Worm (Caenorhabditis elegans): ENCODE results near the gene set-2.

The set-2 gene

ce11 chrIII:4906365-4906764 lies 23.6 kb downstream of the set-2 start (continued):
- TF ChIP-seq elt-3 (tag; optimal IDR thresholded peaks at IDR 0.05) = peak in 1 of 3 experiments; percentile 40
- no peak for TF ChIP-seq nhr-11 (tag; optimal IDR thresholded peaks at IDR 0.05)
- TF ChIP-seq nfya-1 (tag; optimal IDR thresholded peaks at IDR 0.05; ENCODE audit: insufficient read depth) = no peak

- TF ChIP-seq nhr-77 (tag; optimal IDR thresholded peaks at IDR 0.05) = no peak
- no peak for TF ChIP-seq nhr-12 (tag; optimal IDR thresholded peaks at IDR 0.05)
- no peak for TF ChIP-seq unc-39 (tag; optimal IDR thresholded peaks at IDR 0.05)
- TF ChIP-seq ceh-82 (tag; optimal IDR thresholded peaks at IDR 0.05) = no peak
- TF ChIP-seq pha-4 (tag; optimal IDR thresholded peaks at IDR 0.05) = peak; percentile 14
- no peak for TF ChIP-seq ceh-9 (tag; optimal IDR thresholded peaks at IDR 0.05)
- TF ChIP-seq nfya-1 (tag; optimal IDR thresholded peaks at IDR 0.05; ENCODE audit: insufficient read depth) = peak; percentile 52
- no peak for TF ChIP-seq ZK546.5 (tag; optimal IDR thresholded peaks at IDR 0.05)
- TF ChIP-seq lin-15B (tag; optimal IDR thresholded peaks at IDR 0.05) = peak; percentile 42
- no peak for TF ChIP-seq ceh-28 (tag; optimal IDR thresholded peaks at IDR 0.05)
- TF ChIP-seq ama-1 (optimal IDR thresholded peaks at IDR 0.05) = no peak
- no peak for TF ChIP-seq tbx-2 (tag; optimal IDR thresholded peaks at IDR 0.05)
- no peak for TF ChIP-seq lin-39 (tag; optimal IDR thresholded peaks at IDR 0.05)
- no peak for TF ChIP-seq eor-1 (tag; optimal IDR thresholded peaks at IDR 0.05)
- no peak for TF ChIP-seq nhr-23 (tag; optimal IDR thresholded peaks at IDR 0.05)
- TF ChIP-seq nhr-237 (tag; optimal IDR thresholded peaks at IDR 0.05) = no peak
- no peak for TF ChIP-seq fos-1 (tag; optimal IDR thresholded peaks at IDR 0.05)
- TF ChIP-seq fkh-10 (GFP tag; optimal IDR thresholded peaks at IDR 0.05) = no peak
- no peak for TF ChIP-seq lsy-12 (tag; optimal IDR thresholded peaks at IDR 0.05)
These were observed 24.6 kb downstream of the set-2 start, which contains the start of gene F26F4.8 for ce11 chrIII:4905405-4905804. Gene F26F4.8, minus strand, starts transcription at chrIII:4905473.

- no peak for TF ChIP-seq nhr-76 (tag; optimal IDR thresholded peaks at IDR 0.05)
- TF ChIP-seq nhr-23 (tag; optimal IDR thresholded peaks at IDR 0.05) = no peak
- no peak for TF ChIP-seq ZK546.5 (tag; optimal IDR thresholded peaks at IDR 0.05)
- TF ChIP-seq nhr-11 (tag; optimal IDR thresholded peaks at IDR 0.05) = no peak
- TF ChIP-seq egl-27 (tag; optimal IDR thresholded peaks at IDR 0.05) = no peak
- TF ChIP-seq nhr-77 (tag; optimal IDR thresholded peaks at IDR 0.05) = no peak
- TF ChIP-seq ztf-4 (tag; optimal IDR thresholded peaks at IDR 0.05) = no peak
- no peak for TF ChIP-seq unc-39 (tag; optimal IDR thresholded peaks at IDR 0.05)
These were observed 26.2 kb downstream of the set-2 start, which contains the start of gene kbp-2 for ce11 chrIII:4903784-4904183. Gene kbp-2, minus strand, starts transcription at chrIII:4903884.

DNA sequence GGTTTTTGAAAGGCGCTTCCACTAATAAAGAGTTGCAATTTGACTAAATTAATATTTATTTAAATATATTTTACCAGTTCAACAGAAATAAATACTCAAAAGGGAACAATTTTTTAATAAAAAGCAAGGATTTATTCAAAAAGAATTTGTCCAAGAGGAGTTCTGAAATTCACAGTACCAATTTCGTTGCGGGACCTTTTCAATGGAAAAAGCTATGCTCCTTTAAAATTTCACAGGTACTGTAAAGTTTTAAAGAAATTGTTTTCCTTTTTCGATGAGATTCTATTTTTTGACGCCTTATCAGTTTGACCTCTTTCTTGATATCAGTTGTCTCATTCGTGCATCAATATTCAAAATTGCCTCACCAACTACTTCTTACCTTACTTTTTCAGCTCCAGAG lies 29.7 kb downstream of the set-2 start, which contains the start of gene tag-340:
tag-340 (plus strand) TSS at position 249 of the 400 bp plus-strand sequence.
- TF ChIP-seq tbx-2 (tag; optimal IDR thresholded peaks at IDR 0.05) = no peak
- no peak for TF ChIP-seq nhr-43 (tag; optimal IDR thresholded peaks at IDR 0.05; ENCODE audit: poor library complexity, severe bottlenecking)
- TF ChIP-seq ceh-28 (tag; optimal IDR thresholded peaks at IDR 0.05) = no peak
- no peak for TF ChIP-seq nhr-12 (tag; optimal IDR thresholded peaks at IDR 0.05)
- TF ChIP-seq fos-1 (tag; optimal IDR thresholded peaks at IDR 0.05) = no peak
- TF ChIP-seq ZK546.5 (tag; optimal IDR thresholded peaks at IDR 0.05) = no peak
- no peak for TF ChIP-seq ceh-82 (tag; optimal IDR thresholded peaks at IDR 0.05)
- no peak for TF ChIP-seq skn-1 (tag; optimal IDR thresholded peaks at IDR 0.05)
- TF ChIP-seq nhr-67 (tag; optimal IDR thresholded peaks at IDR 0.05) = no peak
- TF ChIP-seq nhr-11 (tag; optimal IDR thresholded peaks at IDR 0.05) = no peak
- TF ChIP-seq unc-39 (tag; optimal IDR thresholded peaks at IDR 0.05) = no peak
- TF ChIP-seq ztf-11 (tag; optimal IDR thresholded peaks at IDR 0.05) = no peak
- TF ChIP-seq elt-2 (tag; optimal IDR thresholded peaks at IDR 0.05) = no peak
- no peak for TF ChIP-seq sea-2 (GFP tag; optimal IDR thresholded peaks at IDR 0.05)
- TF ChIP-seq aly-2 (tag; optimal IDR thresholded peaks at IDR 0.05) = no peak
- TF ChIP-seq mml-1 (tag; optimal IDR thresholded peaks at IDR 0.05) = no peak
- no peak for TF ChIP-seq nfya-1 (tag; optimal IDR thresholded peaks at IDR 0.05; ENCODE audit: insufficient read depth)
- no peak for TF ChIP-seq ama-1 (optimal IDR thresholded peaks at IDR 0.05)
- TF ChIP-seq nhr-76 (tag; optimal IDR thresholded peaks at IDR 0.05) = no peak
- no peak for TF ChIP-seq mdl-1 (tag; optimal IDR thresholded peaks at IDR 0.05)

ce11 chrIII:4899728-4900127 lies 30.3 kb downstream of the set-2 start:
- peak in 2 of 3 experiments; percentile 25 to 95 for TF ChIP-seq elt-3 (tag; optimal IDR thresholded peaks at IDR 0.05)
- TF ChIP-seq nhr-11 (tag; optimal IDR thresholded peaks at IDR 0.05) = peak; percentile 95
- peak; percentile 97 for TF ChIP-seq hmg-11 (tag; optimal IDR thresholded peaks at IDR 0.05)
- peak; percentile 33 for TF ChIP-seq unc-39 (tag; optimal IDR thresholded peaks at IDR 0.05)
- TF ChIP-seq mml-1 (tag; optimal IDR thresholded peaks at IDR 0.05) = peak; percentile 57
- no peak for TF ChIP-seq nhr-28 (tag; optimal IDR thresholded peaks at IDR 0.05)
- TF ChIP-seq fkh-10 (GFP tag; optimal IDR thresholded peaks at IDR 0.05) = peak; percentile 99
- no peak for TF ChIP-seq nhr-12 (tag; optimal IDR thresholded peaks at IDR 0.05)
- TF ChIP-seq daf-12 (tag; optimal IDR thresholded peaks at IDR 0.05) = peak; percentile 90
- TF ChIP-seq skn-1 (tag; optimal IDR thresholded peaks at IDR 0.05) = peak; percentile 91
- TF ChIP-seq aly-2 (tag; optimal IDR thresholded peaks at IDR 0.05) = no peak
- TF ChIP-seq unc-62 (GFP tag; optimal IDR thresholded peaks at IDR 0.05) = peak; percentile 97
- TF ChIP-seq egl-27 (tag; optimal IDR thresholded peaks at IDR 0.05) = peak; percentile 95
- TF ChIP-seq ceh-82 (tag; optimal IDR thresholded peaks at IDR 0.05) = peak; percentile 93
- TF ChIP-seq ztf-4 (tag; optimal IDR thresholded peaks at IDR 0.05) = peak; percentile 88
- peak; percentile 97 for TF ChIP-seq mdl-1 (tag; optimal IDR thresholded peaks at IDR 0.05)
- TF ChIP-seq R02D3.7 (tag; optimal IDR thresholded peaks at IDR 0.05) = peak; percentile 92
- peak; percentile 99 for TF ChIP-seq lin-39 (tag; optimal IDR thresholded peaks at IDR 0.05)
- TF ChIP-seq tbx-2 (tag; optimal IDR thresholded peaks at IDR 0.05) = peak; percentile 97
- peak; percentile 75 for TF ChIP-seq nhr-76 (tag; optimal IDR thresholded peaks at IDR 0.05)
- TF ChIP-seq nhr-25 (tag; optimal IDR thresholded peaks at IDR 0.05) = peak; percentile 100
- TF ChIP-seq elt-2 (tag; optimal IDR thresholded peaks at IDR 0.05) = peak; percentile 97
- no peak for TF ChIP-seq ceh-9 (tag; optimal IDR thresholded peaks at IDR 0.05)
- no peak for TF ChIP-seq fkh-2 (tag; optimal IDR thresholded peaks at IDR 0.05)
- TF ChIP-seq elt-1 (tag; optimal IDR thresholded peaks at IDR 0.05) = peak; percentile 85
- peak; percentile 94 for TF ChIP-seq egl-5 (tag; optimal IDR thresholded peaks at IDR 0.05)

Measured in whole organism, L3 larva.